Fruit fly (Drosophila melanogaster): Measurements from ENCODE around the gene kto.
A peak's percentile ranks its signal among the peaks of the same experiment; 100 is the strongest.

DNA sequence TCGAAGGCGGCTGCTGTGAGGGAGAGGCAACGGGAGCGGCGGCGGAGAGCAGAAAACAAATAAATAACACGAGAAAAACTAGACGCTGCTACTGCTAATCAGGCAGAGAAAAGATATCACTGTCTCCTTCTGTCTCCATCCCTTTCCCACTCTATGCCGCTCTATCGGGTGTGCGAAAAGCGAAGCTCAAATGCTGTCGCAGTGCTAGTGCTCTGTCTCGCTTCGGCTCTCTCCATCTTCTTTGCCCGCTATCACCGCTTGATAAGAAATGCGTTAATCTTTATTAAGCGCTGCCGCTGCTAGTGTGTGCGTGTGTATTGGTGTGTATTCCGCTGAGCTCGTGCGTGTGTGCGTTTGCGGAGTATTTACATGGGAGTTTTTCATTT, 44.7 kb upstream of the kto start:
- no peak for TF ChIP-seq Dfd (GFP tag; optimal IDR thresholded peaks at IDR 0.05)
- TF ChIP-seq Dif (GFP tag; optimal IDR thresholded peaks at IDR 0.05; ENCODE audit: partially characterized antibody), result peak; percentile 1
- TF ChIP-seq dsf (GFP tag; optimal IDR thresholded peaks at IDR 0.05; ENCODE audit: borderline replicate concordance), result no peak
- TF ChIP-seq CrebA (GFP tag; optimal IDR thresholded peaks at IDR 0.05; ENCODE audit: borderline replicate concordance), result no peak
- no peak for TF ChIP-seq fru (GFP tag; optimal IDR thresholded peaks at IDR 0.05)
- TF ChIP-seq psq (GFP tag; optimal IDR thresholded peaks at IDR 0.05), result no peak
- TF ChIP-seq woc (GFP tag; optimal IDR thresholded peaks at IDR 0.05), result no peak
- no peak for TF ChIP-seq usp (GFP tag; optimal IDR thresholded peaks at IDR 0.05)
- no peak for TF ChIP-seq lola (GFP tag; optimal IDR thresholded peaks at IDR 0.05)
- no peak for TF ChIP-seq GATAd (GFP tag; optimal IDR thresholded peaks at IDR 0.05)
